Fruit fly (Drosophila melanogaster): ENCODE results near the gene Trmt6.

DNA sequence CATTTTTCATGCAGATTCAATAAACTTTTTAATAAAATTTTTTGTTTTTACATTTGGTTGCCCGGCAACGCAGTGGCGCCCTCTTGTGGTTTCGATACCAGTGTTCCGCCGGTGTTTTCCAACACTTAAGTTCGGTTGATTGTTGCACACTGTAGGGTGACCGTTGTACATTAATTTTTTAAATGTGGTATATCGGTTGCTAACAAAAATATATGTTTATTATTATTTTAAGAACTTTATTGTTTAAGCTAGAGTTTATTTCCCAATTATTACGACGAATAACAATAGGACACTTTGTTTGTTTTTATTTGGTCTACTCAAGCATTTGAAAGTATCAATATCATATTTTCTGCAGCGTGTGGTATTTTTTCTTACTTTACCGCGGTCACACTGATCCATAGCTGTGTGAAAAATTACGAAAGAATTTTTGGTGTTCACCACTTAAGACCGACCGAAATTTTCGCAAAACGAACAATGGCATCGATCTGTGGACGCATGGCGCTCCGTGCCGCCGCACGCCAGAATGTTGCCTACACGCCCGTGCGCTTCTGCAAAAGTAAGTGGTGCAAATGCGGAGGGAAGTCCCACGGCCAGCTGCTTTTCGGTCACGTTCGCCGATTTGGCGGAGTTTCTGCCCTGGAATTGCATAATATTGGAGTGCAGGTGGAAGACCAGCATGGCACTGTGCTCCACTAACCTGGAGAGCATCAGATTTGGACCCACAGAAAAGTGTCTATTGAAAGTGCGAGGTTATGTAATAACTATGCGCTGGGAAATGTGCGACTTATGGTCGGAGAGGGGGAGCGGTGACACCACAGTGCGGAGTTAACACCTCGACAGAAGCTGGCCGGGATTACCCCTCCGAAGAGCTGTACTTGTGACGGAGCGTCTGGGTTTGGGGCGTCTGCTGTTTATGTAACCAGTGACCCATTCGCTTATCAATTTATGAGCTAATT, 4.4 kb downstream of the Trmt6 start, which contains the start of the genes IFT52 and COX5B:
- no peak for TF ChIP-seq spab (GFP tag; optimal IDR thresholded peaks at IDR 0.05)
- TF ChIP-seq dsx (GFP tag; optimal IDR thresholded peaks at IDR 0.05; ENCODE audit: poor library complexity, severe bottlenecking): no peak

All from whole organism, prepupa.